Worm (Caenorhabditis elegans): ENCODE data around the gene pfn-3.
A peak's percentile ranks its signal among the peaks of the same experiment; 100 is the strongest.

ce11 chrX:1128503-1129036 lies 48.1 kb upstream of the pfn-3 start, which contains the start of gene snx-1:
- TF ChIP-seq ama-1 (optimal IDR thresholded peaks at IDR 0.05): no peak
- TF ChIP-seq C34B4.2 (tag; optimal IDR thresholded peaks at IDR 0.05): no peak
- TF ChIP-seq unc-62 (GFP tag; optimal IDR thresholded peaks at IDR 0.05): no peak
- no peak for TF ChIP-seq F16B12.6 (tag; optimal IDR thresholded peaks at IDR 0.05)
- TF ChIP-seq ztf-11 (tag; optimal IDR thresholded peaks at IDR 0.05): no peak
- no peak for TF ChIP-seq nhr-28 (tag; optimal IDR thresholded peaks at IDR 0.05)
- peak; percentile 87 for TF ChIP-seq skn-1 (tag; optimal IDR thresholded peaks at IDR 0.05)
- TF ChIP-seq rnt-1 (tag; optimal IDR thresholded peaks at IDR 0.05): peak; percentile 47
- no peak for TF ChIP-seq unc-130 (tag; optimal IDR thresholded peaks at IDR 0.05)
- TF ChIP-seq elt-2 (tag; optimal IDR thresholded peaks at IDR 0.05): no peak
- TF ChIP-seq pag-3 (tag; optimal IDR thresholded peaks at IDR 0.05; ENCODE audit: borderline replicate concordance, insufficient read depth): no peak
- no peak for TF ChIP-seq aly-2 (tag; optimal IDR thresholded peaks at IDR 0.05)
- no peak for TF ChIP-seq mab-9 (GFP tag; IDR thresholded peaks at IDR 0.05)
- peak; percentile 37 to 73 for TF ChIP-seq lin-35 (GFP tag; optimal IDR thresholded peaks at IDR 0.05)

Data from whole organism, L1 larva.